Fruit fly (Drosophila melanogaster) whole organism, embryonic: Measurements from ENCODE around the gene CG10959.

Experiments used
- Aef1 ChIP-seq: fragments of 200-800 bp; sonication (Bioruptor generic); IDR thresholded peaks from 3 replicates; pipeline ENCODE4 v1.3.6; 2022; ENCODE audit warnings: missing biosample characterization, missing genetic modification characterization
- B-H2 ChIP-seq: fragments of 200-800 bp; sonication (Bioruptor generic); optimal IDR thresholded peaks from 2 replicates; lab custom pipeline; 2018; ENCODE audit warnings: missing biosample characterization, mild to moderate bottlenecking, missing genetic modification characterization
- Bdp1 ChIP-seq: fragments of 200-800 bp; sonication (Bioruptor generic); optimal IDR thresholded peaks from 3 replicates; lab custom pipeline; 2016; ENCODE audit warnings: missing biosample characterization, missing genetic modification characterization
- Bgb ChIP-seq: fragments of 200-800 bp; sonication (Bioruptor generic); IDR thresholded peaks from 2 replicates; pipeline ENCODE4 v1.3.6; 2022; ENCODE audit warnings: missing biosample characterization, missing genetic modification characterization; ENCODE audit not compliant: partially characterized antibody
- Blimp-1 ChIP-seq: fragments of 200-800 bp; sonication (Bioruptor generic); optimal IDR thresholded peaks from 3 replicates; lab custom pipeline; 2018; ENCODE audit warnings: missing biosample characterization, missing genetic modification characterization, mild to moderate bottlenecking, moderate library complexity, missing genetic modification reagents
- CG11085 ChIP-seq: fragments of 200-800 bp; sonication (Bioruptor generic); IDR thresholded peaks from 2 replicates; pipeline ENCODE4 v1.3.6; 2022; ENCODE audit warnings: missing biosample characterization, missing genetic modification characterization
- CG11504 ChIP-seq: fragments of 200-800 bp; sonication (Bioruptor generic); optimal IDR thresholded peaks from 3 replicates; lab custom pipeline; 2019; ENCODE audit warnings: missing biosample characterization, mild to moderate bottlenecking, missing genetic modification characterization, moderate library complexity
- CG12744 ChIP-seq: fragments of 200-800 bp; sonication (Bioruptor generic); optimal IDR thresholded peaks from 2 replicates; lab custom pipeline; 2016; ENCODE audit warnings: missing biosample characterization, missing genetic modification characterization
- CG14965 ChIP-seq: fragments of 200-800 bp; sonication (Bioruptor generic); optimal IDR thresholded peaks from 2 replicates; lab custom pipeline; 2016; ENCODE audit warnings: missing biosample characterization, missing genetic modification characterization, borderline replicate concordance
- CG15073 ChIP-seq: fragments of 200-800 bp; sonication (Bioruptor generic); optimal IDR thresholded peaks from 2 replicates; lab custom pipeline; 2016; ENCODE audit warnings: missing biosample characterization, missing genetic modification characterization
- CG15479 ChIP-seq: fragments of 200-800 bp; sonication (Bioruptor generic); optimal IDR thresholded peaks from 3 replicates; lab custom pipeline; 2019; ENCODE audit warnings: missing biosample characterization, mild to moderate bottlenecking, missing genetic modification characterization, moderate library complexity
- CG1603 ChIP-seq: fragments of 200-800 bp; sonication (Bioruptor generic); optimal IDR thresholded peaks from 2 replicates; lab custom pipeline; 2019; ENCODE audit warnings: missing biosample characterization, mild to moderate bottlenecking, missing genetic modification characterization, moderate library complexity
- CG17568 ChIP-seq: fragments of 200-800 bp; sonication (Bioruptor generic); optimal IDR thresholded peaks from 2 replicates; lab custom pipeline; 2018; ENCODE audit warnings: missing biosample characterization, mild to moderate bottlenecking, missing genetic modification characterization, moderate library complexity
- CG18262 ChIP-seq: fragments of 200-800 bp; optimal IDR thresholded peaks from 3 replicates; lab custom pipeline; 2019; ENCODE audit warnings: missing biosample characterization, mild to moderate bottlenecking, missing genetic modification characterization, moderate library complexity
- CG18619 ChIP-seq: fragments of 200-800 bp; sonication (Bioruptor generic); optimal IDR thresholded peaks from 3 replicates; lab custom pipeline; 2017; ENCODE audit warnings: missing biosample characterization, mild to moderate bottlenecking, missing genetic modification characterization
- CG2129 ChIP-seq: fragments of 200-800 bp; sonication (Bioruptor generic); IDR thresholded peaks from 2 replicates; pipeline ENCODE4 v1.3.6; 2022; ENCODE audit warnings: missing biosample characterization, missing genetic modification characterization; ENCODE audit not compliant: partially characterized antibody
- CG2199 ChIP-seq: fragments of 200-800 bp; sonication (Bioruptor generic); IDR thresholded peaks from 3 replicates; pipeline ENCODE4 v1.3.6; 2022; ENCODE audit warnings: missing biosample characterization, missing genetic modification characterization
- CG2889 ChIP-seq: fragments of 200-800 bp; sonication (Bioruptor generic); IDR thresholded peaks from 3 replicates; pipeline ENCODE4 v1.3.6; 2022; ENCODE audit warnings: missing biosample characterization, missing genetic modification characterization
- CG32767 ChIP-seq: fragments of 200-800 bp; sonication (Bioruptor generic); IDR thresholded peaks from 2 replicates; pipeline ENCODE4 v1.3.6; 2022; ENCODE audit warnings: missing biosample characterization, missing genetic modification characterization
- CG3281 ChIP-seq: fragments of 200-800 bp; sonication (Bioruptor generic); optimal IDR thresholded peaks from 3 replicates; lab custom pipeline; 2017; ENCODE audit warnings: missing biosample characterization, mild to moderate bottlenecking, missing genetic modification characterization
- CG4730 ChIP-seq: fragments of 200-800 bp; sonication (Bioruptor generic); IDR thresholded peaks from 2 replicates; pipeline ENCODE4 v1.3.6; 2022; ENCODE audit warnings: missing biosample characterization, missing genetic modification characterization
- Camta ChIP-seq: fragments of 200-800 bp; sonication (Bioruptor generic); optimal IDR thresholded peaks from 2 replicates; lab custom pipeline; 2016; ENCODE audit warnings: missing biosample characterization, missing genetic modification characterization
- D19B ChIP-seq: fragments of 200-800 bp; sonication (Bioruptor generic); optimal IDR thresholded peaks from 2 replicates; lab custom pipeline; 2017; ENCODE audit warnings: missing biosample characterization, mild to moderate bottlenecking, missing genetic modification characterization
- Hr39 ChIP-seq: fragments of >200 bp; optimal IDR thresholded peaks from 2 replicates; lab custom pipeline; 2017
- Hr78 ChIP-seq, 2 experiments: fragments of 200-800 bp in 1 of 2; fragments of >200 bp in 1 of 2; sonication (Bioruptor generic) in 1 of 2; optimal IDR thresholded peaks; 2 replicates each; lab custom pipeline; 2017 to 2019; ENCODE audit warnings: missing biosample characterization in 2 of 2, missing genetic modification characterization in 2 of 2, mild to moderate bottlenecking in 1 of 2, moderate library complexity in 1 of 2
- Lim3 ChIP-seq: fragments of 200-800 bp; sonication (Bioruptor generic); IDR thresholded peaks from 2 replicates; pipeline ENCODE4 v1.3.6; 2022; ENCODE audit warnings: missing biosample characterization, missing genetic modification characterization
- MTF-1 ChIP-seq: fragments of 200-800 bp; sonication (Bioruptor generic); optimal IDR thresholded peaks from 2 replicates; lab custom pipeline; 2018; ENCODE audit warnings: missing biosample characterization, mild to moderate bottlenecking, missing genetic modification characterization, borderline replicate concordance
- Mad ChIP-seq: fragments of 200-800 bp; sonication (Bioruptor generic); optimal IDR thresholded peaks from 2 replicates; lab custom pipeline; 2016; ENCODE audit warnings: missing biosample characterization, missing genetic modification characterization
- Nf-YB ChIP-seq: fragments of 200-800 bp; sonication (Bioruptor generic); optimal IDR thresholded peaks from 3 replicates; lab custom pipeline; 2019; ENCODE audit warnings: missing biosample characterization, mild to moderate bottlenecking, missing genetic modification characterization, moderate library complexity
- NfI ChIP-seq: fragments of 200-800 bp; sonication (Bioruptor generic); optimal IDR thresholded peaks from 3 replicates; lab custom pipeline; 2018; ENCODE audit warnings: missing biosample characterization, mild to moderate bottlenecking, missing genetic modification characterization, moderate library complexity
- Ptx1 ChIP-seq: fragments of 200-800 bp; sonication (Bioruptor generic); IDR thresholded peaks from 2 replicates; pipeline ENCODE4 v1.3.6; 2022; ENCODE audit warnings: missing biosample characterization, missing genetic modification characterization
- Stat92E ChIP-seq, 3 experiments: fragments of >200 bp in 2 of 3; fragments of 200-800 bp in 1 of 3; sonication (Bioruptor generic) in 1 of 3; optimal IDR thresholded peaks; 2 replicates each; lab custom pipeline; 2017 to 2019; ENCODE audit warnings: missing biosample characterization in 3 of 3, missing genetic modification characterization in 3 of 3, mild to moderate bottlenecking in 1 of 3, moderate library complexity in 1 of 3
- ash1 ChIP-seq: fragments of 200-800 bp; sonication (Bioruptor generic); optimal IDR thresholded peaks from 2 replicates; lab custom pipeline; 2018; ENCODE audit warnings: missing biosample characterization, mild to moderate bottlenecking, missing genetic modification characterization
- bab2 ChIP-seq: fragments of 200-800 bp; sonication (Bioruptor generic); optimal IDR thresholded peaks from 2 replicates; lab custom pipeline; 2016; ENCODE audit warnings: missing biosample characterization, missing genetic modification characterization
- cg ChIP-seq: fragments of 200-800 bp; sonication (Bioruptor generic); optimal IDR thresholded peaks from 3 replicates; lab custom pipeline; 2019; ENCODE audit warnings: missing biosample characterization, mild to moderate bottlenecking, missing genetic modification characterization, moderate library complexity
- disco-r ChIP-seq: fragments of 200-800 bp; sonication (Bioruptor generic); optimal IDR thresholded peaks from 2 replicates; lab custom pipeline; 2016; ENCODE audit warnings: missing biosample characterization, missing genetic modification characterization
- ems ChIP-seq: fragments of 200-800 bp; sonication (Bioruptor generic); optimal IDR thresholded peaks from 3 replicates; lab custom pipeline; 2016; ENCODE audit warnings: missing biosample characterization, missing genetic modification characterization
- en ChIP-seq: fragments of 200-800 bp; sonication (Bioruptor generic); optimal IDR thresholded peaks from 2 replicates; lab custom pipeline; 2016; ENCODE audit warnings: missing biosample characterization, missing genetic modification characterization
- ewg ChIP-seq: fragments of 200-800 bp; sonication (Bioruptor generic); optimal IDR thresholded peaks from 3 replicates; lab custom pipeline; 2017; ENCODE audit warnings: mild to moderate bottlenecking, missing biosample characterization, missing genetic modification reagents, missing genetic modification characterization
- hkb ChIP-seq, 2 experiments: fragments of 200-800 bp in 1 of 2; fragments of >200 bp in 1 of 2; sonication (Bioruptor generic) in 1 of 2; IDR thresholded peaks in 1 of 2; optimal IDR thresholded peaks in 1 of 2; 2 replicates each; pipeline versions ENCODE4 v1.3.6 to Lab custom; 2017 to 2022; ENCODE audit warnings: missing biosample characterization in 1 of 2, missing genetic modification characterization in 1 of 2
- lilli ChIP-seq: fragments of 200-800 bp; sonication (Bioruptor generic); optimal IDR thresholded peaks from 3 replicates; lab custom pipeline; 2016; ENCODE audit warnings: missing biosample characterization, missing genetic modification characterization
- lov ChIP-seq, 2 experiments: fragments of 200-800 bp in 1 of 2; fragments of >200 bp in 1 of 2; sonication (Bioruptor generic) in 1 of 2; IDR thresholded peaks in 1 of 2; optimal IDR thresholded peaks in 1 of 2; 2 replicates in 1 of 2; 3 replicates in 1 of 2; pipeline versions ENCODE4 v1.3.6 to Lab custom; 2017 to 2022; ENCODE audit warnings: missing biosample characterization in 1 of 2, missing genetic modification characterization in 1 of 2
- odd ChIP-seq: fragments of 200-800 bp; sonication (Bioruptor generic); optimal IDR thresholded peaks from 2 replicates; lab custom pipeline; 2017; ENCODE audit warnings: missing biosample characterization, mild to moderate bottlenecking, missing genetic modification characterization
- sim ChIP-seq: fragments of 200-800 bp; sonication (Bioruptor generic); IDR thresholded peaks from 2 replicates; pipeline ENCODE4 v1.3.6; 2022; ENCODE audit warnings: missing biosample characterization, missing genetic modification characterization
- sob ChIP-seq: fragments of 200-800 bp; sonication (Bioruptor generic); IDR thresholded peaks from 2 replicates; pipeline ENCODE4 v1.3.6; 2022; ENCODE audit warnings: missing biosample characterization, missing genetic modification characterization
- sr ChIP-seq: fragments of 200-800 bp; sonication (Bioruptor generic); IDR thresholded peaks from 3 replicates; pipeline ENCODE4 v1.3.6; 2022; ENCODE audit warnings: missing biosample characterization, missing genetic modification characterization
- tgo ChIP-seq: fragments of 200-800 bp; sonication (Bioruptor generic); IDR thresholded peaks from 3 replicates; pipeline ENCODE4 v1.3.6; 2022; ENCODE audit warnings: missing biosample characterization, missing genetic modification characterization
- toy ChIP-seq: fragments of 200-800 bp; sonication (Bioruptor generic); IDR thresholded peaks from 2 replicates; pipeline ENCODE4 v1.3.6; 2022; ENCODE audit warnings: missing biosample characterization, missing genetic modification characterization
- trem ChIP-seq: fragments of 200-800 bp; optimal IDR thresholded peaks from 3 replicates; lab custom pipeline; 2019; ENCODE audit warnings: missing biosample characterization, mild to moderate bottlenecking, missing genetic modification characterization, moderate library complexity
- twi ChIP-seq: fragments of 200-800 bp; optimal IDR thresholded peaks from 2 replicates; lab custom pipeline; 2019; ENCODE audit warnings: missing biosample characterization, mild to moderate bottlenecking, missing genetic modification characterization, moderate library complexity
- zf30C ChIP-seq: fragments of 200-800 bp; sonication (Bioruptor generic); optimal IDR thresholded peaks from 3 replicates; lab custom pipeline; 2018; ENCODE audit warnings: missing biosample characterization, mild to moderate bottlenecking, missing genetic modification characterization

Gene CG10959

dm6 chrX:8122834-8123233 is 25.7 kb upstream of the CG10959 start (continued):
- TF ChIP-seq tgo (GFP tag; lab: Robert Waterston, UW) (no peak), CG12744 (GFP tag; lab: Kevin White, UChicago) (no peak), trem (tag; lab: Kevin White, UChicago) (peak; percentile 11), sr (GFP tag; lab: Robert Waterston, UW) (no peak), Ptx1 (GFP tag; lab: Robert Waterston, UW) (no peak), CG2889 (GFP tag; lab: Robert Waterston, UW) (no peak), CG11504 (tag; lab: Kevin White, UChicago) (peak; percentile 10), CG1603 (tag; lab: Kevin White, UChicago) (peak; percentile 38), Lim3 (no peak), CG2129 (GFP tag; lab: Robert Waterston, UW) (no peak), CG15073 (GFP tag; lab: Kevin White, UChicago) (no peak), Blimp-1 (GFP tag; lab: Kevin White, UChicago) (peak; percentile 83), MTF-1 (no peak), CG11085 (GFP tag; lab: Robert Waterston, UW) (no peak), NfI (no peak), Bdp1 (GFP tag; lab: Kevin White, UChicago) (no peak), lov (optimal IDR thresholded peaks at IDR 0.05; lab: Kevin White, UChicago) (no peak), lov (GFP tag; IDR thresholded peaks at IDR 0.05; lab: Robert Waterston, UW) (no peak), ash1 (GFP tag; lab: Kevin White, UChicago) (no peak), sob (no peak), odd (GFP tag; lab: Kevin White, UChicago) (no peak), CG32767 (GFP tag; lab: Robert Waterston, UW) (no peak), Stat92E (GFP tag; optimal IDR thresholded peaks at IDR 0.05; lab: Kevin White, UChicago) (no peak), CG3281 (no peak), sim (GFP tag; lab: Robert Waterston, UW) (no peak), Nf-YB (GFP tag; lab: Kevin White, UChicago) (no peak), toy (no peak), CG15479 (GFP tag; lab: Kevin White, UChicago) (no peak), Mad (no peak), CG18262 (peak; percentile 56), CG17568 (GFP tag; lab: Kevin White, UChicago) (no peak), Hr39 (lab: Kevin White, UChicago) (no peak), lilli (GFP tag; lab: Kevin White, UChicago) (no peak), CG14965 (GFP tag; lab: Kevin White, UChicago) (no peak), CG18619 (GFP tag; lab: Kevin White, UChicago) (no peak), CG4730 (GFP tag; lab: Robert Waterston, UW) (no peak), zf30C (GFP tag; lab: Kevin White, UChicago) (peak; percentile 32), cg (GFP tag; lab: Kevin White, UChicago) (no peak), twi (tag; lab: Kevin White, UChicago) (no peak), ems (GFP tag; lab: Kevin White, UChicago) (no peak), Aef1 (GFP tag; lab: Robert Waterston, UW) (no peak), ewg (no peak), CG2199 (no peak), D19B (GFP tag; lab: Kevin White, UChicago) (no peak), B-H2 (no peak), Camta (GFP tag; lab: Kevin White, UChicago) (no peak), disco-r (GFP tag; lab: Kevin White, UChicago) (no peak), bab2 (GFP tag; lab: Kevin White, UChicago) (no peak), Bgb (GFP tag; lab: Robert Waterston, UW) (no peak), hkb (optimal IDR thresholded peaks at IDR 0.05; lab: Kevin White, UChicago) (no peak), hkb (GFP tag; IDR thresholded peaks at IDR 0.05; lab: Robert Waterston, UW) (no peak), en (no peak), Hr78 (GFP tag; optimal IDR thresholded peaks at IDR 0.05; lab: Kevin White, UChicago) (no peak)
